Fruit fly (Drosophila melanogaster): ENCODE results near the gene CG6441.

dm6 chr2L:7491902-7492301 lies 17.4 kb downstream of the CG6441 start:
- TF ChIP-seq CG8478 (optimal IDR thresholded peaks at IDR 0.05) (no peak), CTCF (optimal IDR thresholded peaks at IDR 0.05) (no peak)

All from S2 (cell line).